Worm (Caenorhabditis elegans) whole organism, midembryonic: Measurements from ENCODE around the gene D1014.5.

Experiments
- cog-1 ChIP-seq: sonication (generic microtip); optimal IDR thresholded peaks from 2 replicates; lab custom pipeline; 2016; ENCODE audit warnings: missing genetic modification characterization, missing compliant biosample characterization
- tab-1 ChIP-seq: fragments of 200-800 bp; sonication (Bioruptor generic); IDR thresholded peaks from 2 replicates; pipeline ENCODE4 v1.3.6; 2022; ENCODE audit warnings: missing genetic modification characterization, missing compliant biosample characterization
- ztf-23 ChIP-seq: fragments of 200-800 bp; sonication (Bioruptor generic); IDR thresholded peaks from 2 replicates; pipeline ENCODE4 v1.3.6; 2022; ENCODE audit warnings: missing genetic modification reagents, missing genetic modification characterization, missing compliant biosample characterization

ce11 chrV:8132926-8133325, 9.4 kb downstream of the D1014.5 start, which contains the start of gene D1014.4:
- no peak for TF ChIP-seq ztf-23 (GFP tag; lab: Robert Waterston, UW)
- TF ChIP-seq tab-1 (GFP tag; lab: Robert Waterston, UW): no peak
- TF ChIP-seq cog-1 (tag; lab: Kevin White, UChicago): no peak
